Fruit fly (Drosophila melanogaster) whole organism, prepupa: Measurements from ENCODE around the gene CG13711.
A peak's percentile ranks its signal among the peaks of the same experiment; 100 is the strongest.

Source experiments
- Blimp-1 ChIP-seq: fragments of 200-800 bp; sonication (Bioruptor generic); optimal IDR thresholded peaks from 3 replicates; lab custom pipeline; 2017; ENCODE audit warnings: missing biosample characterization, missing genetic modification characterization, mild to moderate bottlenecking, moderate library complexity, missing genetic modification reagents
- CG10631 ChIP-seq: fragments of 200-800 bp; sonication (Bioruptor generic); optimal IDR thresholded peaks from 2 replicates; lab custom pipeline; 2016; ENCODE audit warnings: missing biosample characterization, missing genetic modification characterization
- CG10669 ChIP-seq: fragments of 200-800 bp; sonication (Bioruptor generic); optimal IDR thresholded peaks from 3 replicates; lab custom pipeline; 2018; ENCODE audit warnings: missing biosample characterization, mild to moderate bottlenecking, missing genetic modification characterization, moderate library complexity
- CG11294 ChIP-seq: fragments of 200-800 bp; sonication (Bioruptor generic); IDR thresholded peaks from 2 replicates; pipeline ENCODE4 v1.3.6; 2022; ENCODE audit warnings: missing biosample characterization, missing genetic modification characterization
- CG11902 ChIP-seq: fragments of 200-800 bp; sonication (Bioruptor generic); optimal IDR thresholded peaks from 3 replicates; lab custom pipeline; 2016; ENCODE audit warnings: missing biosample characterization, missing genetic modification characterization
- CG15336 ChIP-seq: fragments of 200-800 bp; sonication (Bioruptor generic); IDR thresholded peaks from 2 replicates; pipeline ENCODE4 v1.3.6; 2022; ENCODE audit warnings: missing biosample characterization, missing genetic modification characterization
- CG1621 ChIP-seq: fragments of 200-800 bp; sonication (Bioruptor generic); optimal IDR thresholded peaks from 3 replicates; lab custom pipeline; 2018; ENCODE audit warnings: missing biosample characterization, mild to moderate bottlenecking, missing genetic modification characterization
- CG16779 ChIP-seq: fragments of 200-800 bp; sonication (Bioruptor generic); optimal IDR thresholded peaks from 3 replicates; lab custom pipeline; 2017; ENCODE audit warnings: missing biosample characterization, mild to moderate bottlenecking, missing genetic modification characterization
- CG3032 ChIP-seq: fragments of 200-800 bp; optimal IDR thresholded peaks from 2 replicates; lab custom pipeline; 2019; ENCODE audit warnings: missing biosample characterization, mild to moderate bottlenecking, missing genetic modification characterization, moderate library complexity
- CG32006 ChIP-seq: fragments of 200-800 bp; sonication (Bioruptor generic); optimal IDR thresholded peaks from 3 replicates; lab custom pipeline; 2017; ENCODE audit warnings: missing biosample characterization, mild to moderate bottlenecking, missing genetic modification characterization
- CG34406 ChIP-seq: fragments of 200-800 bp; sonication (Bioruptor generic); optimal IDR thresholded peaks from 3 replicates; lab custom pipeline; 2016; ENCODE audit warnings: missing biosample characterization, missing genetic modification characterization
- CG3919 ChIP-seq: fragments of 200-800 bp; sonication (Bioruptor generic); optimal IDR thresholded peaks from 3 replicates; lab custom pipeline; 2016; ENCODE audit warnings: missing biosample characterization, missing genetic modification characterization
- CG4318 ChIP-seq: fragments of 200-800 bp; sonication (Bioruptor generic); optimal IDR thresholded peaks from 3 replicates; lab custom pipeline; 2017; ENCODE audit warnings: missing biosample characterization, mild to moderate bottlenecking, missing genetic modification characterization
- CG6163 ChIP-seq: fragments of 200-800 bp; sonication (Bioruptor generic); IDR thresholded peaks from 3 replicates; pipeline ENCODE4 v1.3.6; 2022; ENCODE audit warnings: missing biosample characterization, missing genetic modification characterization
- CG6276 ChIP-seq: fragments of 200-800 bp; sonication (Bioruptor generic); optimal IDR thresholded peaks from 2 replicates; lab custom pipeline; 2017; ENCODE audit warnings: missing biosample characterization, mild to moderate bottlenecking, missing genetic modification characterization
- CG6792 ChIP-seq: fragments of 200-800 bp; sonication (Bioruptor generic); optimal IDR thresholded peaks from 3 replicates; lab custom pipeline; 2016; ENCODE audit warnings: missing biosample characterization, missing genetic modification characterization
- CG8119 ChIP-seq: fragments of 200-800 bp; sonication (Bioruptor generic); IDR thresholded peaks from 3 replicates; pipeline ENCODE4 v1.3.6; 2022; ENCODE audit warnings: missing biosample characterization, missing genetic modification characterization
- CG8632 ChIP-seq: fragments of 200-800 bp; sonication (Bioruptor generic); optimal IDR thresholded peaks from 3 replicates; lab custom pipeline; 2016; ENCODE audit warnings: missing biosample characterization, missing genetic modification characterization
- CG9139 ChIP-seq: fragments of 200-800 bp; sonication (Bioruptor generic); optimal IDR thresholded peaks from 3 replicates; lab custom pipeline; 2017; ENCODE audit warnings: missing biosample characterization, mild to moderate bottlenecking, missing genetic modification characterization
- Eip75B ChIP-seq: fragments of 200-800 bp; sonication (Bioruptor generic); optimal IDR thresholded peaks from 3 replicates; lab custom pipeline; 2016; ENCODE audit warnings: missing biosample characterization, missing genetic modification characterization
- Eip78C ChIP-seq: fragments of 200-800 bp; sonication (Bioruptor generic); peaks from one replicate; lab custom pipeline; 2016; ENCODE audit warnings: missing biosample characterization, missing genetic modification characterization
- Eip93F ChIP-seq: fragments of 200-800 bp; sonication (Bioruptor generic); optimal IDR thresholded peaks from 2 replicates; lab custom pipeline; 2016; ENCODE audit warnings: missing biosample characterization, mild to moderate bottlenecking, missing genetic modification characterization
- Ets96B ChIP-seq: fragments of 200-800 bp; optimal IDR thresholded peaks from 2 replicates; lab custom pipeline; 2019; ENCODE audit warnings: missing biosample characterization, mild to moderate bottlenecking, missing genetic modification characterization, moderate library complexity
- Gug ChIP-seq: fragments of 200-800 bp; sonication (Bioruptor generic); IDR thresholded peaks from 2 replicates; pipeline ENCODE4 v1.3.6; 2022; ENCODE audit warnings: missing biosample characterization, missing genetic modification characterization
- Hr38 ChIP-seq: sonication (Bioruptor generic); optimal IDR thresholded peaks from 2 replicates; lab custom pipeline; 2016; ENCODE audit warnings: missing biosample characterization, missing genetic modification characterization
- Hr39 ChIP-seq: fragments of 200-800 bp; sonication (Bioruptor generic); optimal IDR thresholded peaks from 2 replicates; lab custom pipeline; 2016; ENCODE audit warnings: missing biosample characterization, missing genetic modification characterization
- Hr4 ChIP-seq: fragments of 200-800 bp; sonication (Bioruptor generic); optimal IDR thresholded peaks from 3 replicates; lab custom pipeline; 2016; ENCODE audit warnings: missing biosample characterization, missing genetic modification characterization
- Lpt ChIP-seq: fragments of 200-800 bp; sonication (Bioruptor generic); optimal IDR thresholded peaks from 3 replicates; lab custom pipeline; 2016; ENCODE audit warnings: missing biosample characterization, missing genetic modification characterization
- Met ChIP-seq: fragments of 200-800 bp; sonication (Bioruptor generic); optimal IDR thresholded peaks from 3 replicates; lab custom pipeline; 2016; ENCODE audit warnings: missing biosample characterization, missing genetic modification characterization
- OdsH ChIP-seq: fragments of 200-800 bp; sonication (Bioruptor generic); optimal IDR thresholded peaks from 3 replicates; lab custom pipeline; 2016; ENCODE audit warnings: missing biosample characterization, missing genetic modification characterization
- Sox14 ChIP-seq: fragments of 200-800 bp; sonication (Bioruptor generic); optimal IDR thresholded peaks from 3 replicates; lab custom pipeline; 2016; ENCODE audit warnings: missing biosample characterization, missing genetic modification characterization
- Sox15 ChIP-seq: fragments of 200-800 bp; sonication (Bioruptor generic); optimal IDR thresholded peaks from 3 replicates; lab custom pipeline; 2016; ENCODE audit warnings: missing biosample characterization, missing genetic modification characterization
- achi ChIP-seq: fragments of 200-800 bp; sonication (Bioruptor generic); optimal IDR thresholded peaks from 3 replicates; lab custom pipeline; 2016; ENCODE audit warnings: missing biosample characterization, missing genetic modification characterization
- acj6 ChIP-seq: fragments of 200-800 bp; sonication (Bioruptor generic); optimal IDR thresholded peaks from 3 replicates; lab custom pipeline; 2016; ENCODE audit warnings: missing biosample characterization, missing genetic modification characterization
- dac ChIP-seq: fragments of 200-800 bp; sonication (Bioruptor generic); optimal IDR thresholded peaks from 2 replicates; lab custom pipeline; 2017; ENCODE audit warnings: missing biosample characterization, mild to moderate bottlenecking, missing genetic modification characterization
- dsx ChIP-seq: fragments of 200-800 bp; optimal IDR thresholded peaks from 3 replicates; lab custom pipeline; 2019; ENCODE audit warnings: missing biosample characterization, mild to moderate bottlenecking, missing genetic modification characterization, moderate library complexity; ENCODE audit not compliant: poor library complexity, severe bottlenecking
- eg ChIP-seq: fragments of 200-800 bp; sonication (Bioruptor generic); IDR thresholded peaks from 3 replicates; pipeline ENCODE4 v1.3.6; 2022; ENCODE audit warnings: missing biosample characterization, missing genetic modification characterization
- fd59A ChIP-seq: fragments of 200-800 bp; sonication (Bioruptor generic); optimal IDR thresholded peaks from 2 replicates; lab custom pipeline; 2017; ENCODE audit warnings: missing biosample characterization, mild to moderate bottlenecking, missing genetic modification characterization, missing genetic modification reagents
- fd85E ChIP-seq: fragments of 200-800 bp; sonication (Bioruptor generic); optimal IDR thresholded peaks from 3 replicates; lab custom pipeline; 2016; ENCODE audit warnings: missing biosample characterization, missing genetic modification characterization
- fkh ChIP-seq: fragments of 200-800 bp; sonication (Bioruptor generic); optimal IDR thresholded peaks from 3 replicates; lab custom pipeline; 2017; ENCODE audit warnings: missing biosample characterization, mild to moderate bottlenecking, missing genetic modification characterization, moderate library complexity
- lz ChIP-seq: fragments of 200-800 bp; sonication (Bioruptor generic); optimal IDR thresholded peaks from 3 replicates; lab custom pipeline; 2016; ENCODE audit warnings: missing biosample characterization, missing genetic modification characterization
- net ChIP-seq: fragments of 200-800 bp; sonication (Bioruptor generic); optimal IDR thresholded peaks from 3 replicates; lab custom pipeline; 2016; ENCODE audit warnings: missing biosample characterization, missing genetic modification characterization
- pdm3 ChIP-seq: fragments of 200-800 bp; sonication (Bioruptor generic); optimal IDR thresholded peaks from 3 replicates; lab custom pipeline; 2016; ENCODE audit warnings: missing biosample characterization, missing genetic modification characterization
- salr ChIP-seq, 2 experiments: fragments of 200-800 bp; sonication (Bioruptor generic); optimal IDR thresholded peaks; 3 replicates each; lab custom pipeline; 2016 to 2018; ENCODE audit warnings: missing biosample characterization in 2 of 2, missing genetic modification characterization in 2 of 2, mild to moderate bottlenecking in 1 of 2
- spab ChIP-seq: fragments of 200-800 bp; sonication (Bioruptor generic); optimal IDR thresholded peaks from 2 replicates; lab custom pipeline; 2017; ENCODE audit warnings: missing biosample characterization, mild to moderate bottlenecking, missing genetic modification characterization, missing genetic modification reagents
- ss ChIP-seq, 2 experiments: fragments of 200-800 bp; sonication (Bioruptor generic); optimal IDR thresholded peaks; 2 replicates in 1 of 2; 3 replicates in 1 of 2; lab custom pipeline; 2017 to 2018; ENCODE audit warnings: mild to moderate bottlenecking in 2 of 2, missing biosample characterization in 2 of 2, missing genetic modification characterization in 2 of 2, moderate library complexity in 1 of 2
- svp ChIP-seq: fragments of 200-800 bp; sonication (Bioruptor generic); peaks from one replicate; lab custom pipeline; 2016; ENCODE audit warnings: missing biosample characterization, missing genetic modification characterization
- topi ChIP-seq: fragments of 200-800 bp; sonication (Bioruptor generic); optimal IDR thresholded peaks from 3 replicates; lab custom pipeline; 2016; ENCODE audit warnings: missing biosample characterization, missing genetic modification characterization
- vri ChIP-seq: fragments of 200-800 bp; sonication (Bioruptor generic); optimal IDR thresholded peaks from 3 replicates; lab custom pipeline; 2016; ENCODE audit warnings: missing biosample characterization, mild to moderate bottlenecking, missing genetic modification characterization

Gene CG13711

DNA sequence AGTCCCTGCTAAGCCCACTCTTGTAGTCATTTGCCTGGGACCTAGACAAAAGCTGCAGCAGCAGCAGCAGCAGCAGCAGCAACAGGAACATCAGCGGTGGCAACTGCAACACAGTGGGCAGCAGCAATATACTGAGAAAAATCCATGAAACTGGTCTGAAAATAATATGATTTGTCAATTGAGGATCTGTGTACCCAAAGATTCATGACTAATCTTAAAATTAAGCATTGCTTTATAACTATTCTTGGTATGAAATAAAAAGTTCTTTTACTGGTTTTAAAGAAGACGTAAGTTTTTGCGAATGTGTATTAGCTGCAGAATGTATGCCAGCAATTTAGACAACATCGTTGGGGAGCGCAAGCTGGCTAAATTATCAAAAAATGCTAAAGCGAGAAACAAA is 26.0 kb upstream of the CG13711 start:
- TF ChIP-seq fd85E (GFP tag; lab: Kevin White, UChicago) (no peak), Eip75B (GFP tag; lab: Kevin White, UChicago) (peak; percentile 70), CG1621 (tag; lab: Kevin White, UChicago) (peak; percentile 72), svp (peak; percentile 14), CG6163 (GFP tag; lab: Robert Waterston, UW) (peak; percentile 60; the same call in 1 of the 3 replicates), Sox14 (GFP tag; lab: Kevin White, UChicago) (peak; percentile 67), pdm3 (GFP tag; lab: Kevin White, UChicago) (peak; percentile 67), Lpt (GFP tag; lab: Kevin White, UChicago) (peak; percentile 23), fkh (GFP tag; lab: Kevin White, UChicago) (no peak), CG3919 (GFP tag; lab: Kevin White, UChicago) (peak; percentile 3), Hr38 (no peak), ss (GFP tag; optimal IDR thresholded peaks at IDR 0.05; lab: Kevin White, UChicago) (peak in 1 of 2 experiments; percentile 45), CG8632 (GFP tag; lab: Kevin White, UChicago) (peak; percentile 4), CG8119 (GFP tag; lab: Robert Waterston, UW) (peak; percentile 67), Sox15 (GFP tag; lab: Kevin White, UChicago) (no peak), Ets96B (peak; percentile 27), net (GFP tag; lab: Kevin White, UChicago) (peak; percentile 61), OdsH (GFP tag; lab: Kevin White, UChicago) (peak; percentile 62), CG10669 (peak; percentile 27), CG16779 (no peak), eg (GFP tag; lab: Robert Waterston, UW) (no peak), fd59A (peak; percentile 52), CG6276 (GFP tag; lab: Kevin White, UChicago) (no peak), CG15336 (GFP tag; lab: Robert Waterston, UW) (peak; percentile 63), CG11902 (GFP tag; lab: Kevin White, UChicago) (no peak), Gug (peak; percentile 55), topi (GFP tag; lab: Kevin White, UChicago) (no peak), Eip78C (peak; percentile 41), lz (GFP tag; lab: Kevin White, UChicago) (no peak), Hr4 (GFP tag; lab: Kevin White, UChicago) (peak; percentile 62), CG6792 (GFP tag; lab: Kevin White, UChicago) (peak; percentile 46), CG10631 (GFP tag; lab: Kevin White, UChicago) (peak; percentile 77), dsx (GFP tag; lab: Kevin White, UChicago) (peak; percentile 76), Hr39 (GFP tag; lab: Kevin White, UChicago) (no peak), salr (GFP tag; optimal IDR thresholded peaks at IDR 0.05; lab: Kevin White, UChicago) (peak; percentile 35 to 69), CG34406 (GFP tag; lab: Kevin White, UChicago) (no peak), CG9139 (GFP tag; lab: Kevin White, UChicago) (no peak), achi (peak; percentile 65), Blimp-1 (GFP tag; lab: Kevin White, UChicago) (no peak), CG3032 (tag; lab: Kevin White, UChicago) (peak; percentile 59), CG4318 (GFP tag; lab: Kevin White, UChicago) (peak; percentile 52), CG11294 (GFP tag; lab: Robert Waterston, UW) (peak; percentile 51), acj6 (GFP tag; lab: Kevin White, UChicago) (peak; percentile 60), spab (peak; percentile 6), Eip93F (GFP tag; lab: Kevin White, UChicago) (no peak), dac (GFP tag; lab: Kevin White, UChicago) (no peak), Met (GFP tag; lab: Kevin White, UChicago) (peak; percentile 9), CG32006 (GFP tag; lab: Kevin White, UChicago) (peak; percentile 69), vri (GFP tag; lab: Kevin White, UChicago) (no peak)
